Fruit fly (Drosophila melanogaster): ENCODE data around the gene CG4942.

CG4942 gene

dm6 chr3L:9026568-9026967 lies 46.3 kb upstream of the CG4942 start:
- TF ChIP-seq CG12605 (GFP tag; IDR thresholded peaks at IDR 0.05) (no peak), Snoo (tag; optimal IDR thresholded peaks at IDR 0.05) (no peak), Pif1A (GFP tag; optimal IDR thresholded peaks at IDR 0.05) (no peak), CG4496 (GFP tag; IDR thresholded peaks at IDR 0.05) (no peak), gl (tag; optimal IDR thresholded peaks at IDR 0.05) (no peak), CG32121 (GFP tag; IDR thresholded peaks at IDR 0.05) (no peak), rn (GFP tag; IDR thresholded peaks at IDR 0.05) (no peak), CG9948 (tag; optimal IDR thresholded peaks at IDR 0.05) (no peak), D1 (tag; optimal IDR thresholded peaks at IDR 0.05) (no peak), CG17806 (tag; optimal IDR thresholded peaks at IDR 0.05) (no peak), Pif1B (GFP tag; optimal IDR thresholded peaks at IDR 0.05) (no peak), CG8301 (tag; optimal IDR thresholded peaks at IDR 0.05) (no peak), EcR (GFP tag; optimal IDR thresholded peaks at IDR 0.05) (no peak), CG8159 (tag; optimal IDR thresholded peaks at IDR 0.05) (no peak), CG10348 (GFP tag; IDR thresholded peaks at IDR 0.05) (no peak), Ets98B (GFP tag; IDR thresholded peaks at IDR 0.05) (no peak), CG15710 (tag; optimal IDR thresholded peaks at IDR 0.05) (no peak), CG34367 (tag; optimal IDR thresholded peaks at IDR 0.05) (no peak), CG13204 (GFP tag; optimal IDR thresholded peaks at IDR 0.05) (no peak), CG14655 (GFP tag; optimal IDR thresholded peaks at IDR 0.05) (no peak)

DNA sequence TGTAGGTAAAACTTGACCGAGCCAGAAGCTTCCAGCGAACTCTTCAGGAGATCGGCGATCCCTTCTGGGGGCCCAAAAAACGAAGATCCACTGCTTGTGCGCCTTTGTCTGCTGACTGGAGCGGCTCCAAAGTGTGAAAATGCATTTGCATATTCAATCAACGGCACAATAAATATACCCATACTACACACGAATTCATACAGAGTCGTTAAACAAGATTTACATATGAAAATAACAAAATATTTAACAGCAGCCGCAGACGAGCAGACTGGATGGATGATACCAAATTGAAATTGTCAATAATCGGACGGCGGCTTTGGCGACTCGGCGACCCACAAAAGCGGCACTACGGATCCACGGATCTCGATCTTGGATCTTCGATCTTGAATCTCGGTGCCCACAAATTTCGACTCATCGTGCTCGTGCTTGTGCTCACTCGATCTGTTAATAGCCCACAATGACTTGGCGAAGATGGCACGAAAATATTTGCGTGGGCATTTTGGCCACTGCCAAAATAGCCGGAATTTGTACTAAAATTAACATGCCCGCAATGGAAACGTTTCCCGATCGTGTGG lies 45.7 kb upstream of the CG4942 start:
- TF ChIP-seq CG8159 (tag; optimal IDR thresholded peaks at IDR 0.05): no peak
- TF ChIP-seq Pif1B (GFP tag; optimal IDR thresholded peaks at IDR 0.05): no peak
- TF ChIP-seq D1 (tag; optimal IDR thresholded peaks at IDR 0.05): no peak
- TF ChIP-seq CG34367 (tag; optimal IDR thresholded peaks at IDR 0.05): no peak
- TF ChIP-seq Pif1A (GFP tag; optimal IDR thresholded peaks at IDR 0.05): no peak
- TF ChIP-seq CG15710 (tag; optimal IDR thresholded peaks at IDR 0.05): no peak
- TF ChIP-seq Ets98B (GFP tag; IDR thresholded peaks at IDR 0.05): no peak
- TF ChIP-seq CG32121 (GFP tag; IDR thresholded peaks at IDR 0.05): no peak
- no peak for TF ChIP-seq CG10348 (GFP tag; IDR thresholded peaks at IDR 0.05)
- TF ChIP-seq EcR (GFP tag; optimal IDR thresholded peaks at IDR 0.05): no peak
- no peak for TF ChIP-seq CG14655 (GFP tag; optimal IDR thresholded peaks at IDR 0.05)
- TF ChIP-seq CG13204 (GFP tag; optimal IDR thresholded peaks at IDR 0.05): no peak
- no peak for TF ChIP-seq CG4496 (GFP tag; IDR thresholded peaks at IDR 0.05)
- TF ChIP-seq CG8301 (tag; optimal IDR thresholded peaks at IDR 0.05): no peak
- TF ChIP-seq gl (tag; optimal IDR thresholded peaks at IDR 0.05): no peak
- no peak for TF ChIP-seq Snoo (tag; optimal IDR thresholded peaks at IDR 0.05)

- no peak for TF ChIP-seq CG13204 (GFP tag; optimal IDR thresholded peaks at IDR 0.05)
- no peak for TF ChIP-seq Pif1B (GFP tag; optimal IDR thresholded peaks at IDR 0.05)
- TF ChIP-seq CG15710 (tag; optimal IDR thresholded peaks at IDR 0.05): no peak
- no peak for TF ChIP-seq CG34367 (tag; optimal IDR thresholded peaks at IDR 0.05)
- TF ChIP-seq CG8159 (tag; optimal IDR thresholded peaks at IDR 0.05): no peak
- no peak for TF ChIP-seq CG32121 (GFP tag; IDR thresholded peaks at IDR 0.05)
- TF ChIP-seq fd96Ca (GFP tag; IDR thresholded peaks at IDR 0.05): no peak
- no peak for TF ChIP-seq Snoo (tag; optimal IDR thresholded peaks at IDR 0.05)
- TF ChIP-seq gl (tag; optimal IDR thresholded peaks at IDR 0.05): no peak
- TF ChIP-seq CG8301 (tag; optimal IDR thresholded peaks at IDR 0.05): no peak
- TF ChIP-seq CG4496 (GFP tag; IDR thresholded peaks at IDR 0.05): no peak
- no peak for TF ChIP-seq CG10348 (GFP tag; IDR thresholded peaks at IDR 0.05)
- TF ChIP-seq rn (GFP tag; IDR thresholded peaks at IDR 0.05): no peak
- no peak for TF ChIP-seq Pif1A (GFP tag; optimal IDR thresholded peaks at IDR 0.05)
- TF ChIP-seq EcR (GFP tag; optimal IDR thresholded peaks at IDR 0.05): no peak
- TF ChIP-seq CG14655 (GFP tag; optimal IDR thresholded peaks at IDR 0.05): no peak
- no peak for TF ChIP-seq CG9948 (tag; optimal IDR thresholded peaks at IDR 0.05)
- TF ChIP-seq CG17806 (tag; optimal IDR thresholded peaks at IDR 0.05): no peak
- no peak for TF ChIP-seq D1 (tag; optimal IDR thresholded peaks at IDR 0.05)
- no peak for TF ChIP-seq Ets98B (GFP tag; IDR thresholded peaks at IDR 0.05)
Observed at dm6 chr3L:9028057-9028456, 44.8 kb upstream of the CG4942 start.

dm6 chr3L:9029183-9029789 lies 43.6 kb upstream of the CG4942 start:
- TF ChIP-seq D1 (tag; optimal IDR thresholded peaks at IDR 0.05): no peak
- no peak for TF ChIP-seq rn (GFP tag; IDR thresholded peaks at IDR 0.05)
- TF ChIP-seq CG32121 (GFP tag; IDR thresholded peaks at IDR 0.05): no peak
- no peak for TF ChIP-seq Pif1B (GFP tag; optimal IDR thresholded peaks at IDR 0.05)
- no peak for TF ChIP-seq CG9948 (tag; optimal IDR thresholded peaks at IDR 0.05)
- no peak for TF ChIP-seq CG17806 (tag; optimal IDR thresholded peaks at IDR 0.05)
- no peak for TF ChIP-seq Ets98B (GFP tag; IDR thresholded peaks at IDR 0.05)
- TF ChIP-seq gl (tag; optimal IDR thresholded peaks at IDR 0.05): no peak
- no peak for TF ChIP-seq CG8159 (tag; optimal IDR thresholded peaks at IDR 0.05)
- no peak for TF ChIP-seq CG4496 (GFP tag; IDR thresholded peaks at IDR 0.05)
- TF ChIP-seq CG8301 (tag; optimal IDR thresholded peaks at IDR 0.05): no peak
- no peak for TF ChIP-seq CG34367 (tag; optimal IDR thresholded peaks at IDR 0.05)
- no peak for TF ChIP-seq EcR (GFP tag; optimal IDR thresholded peaks at IDR 0.05)
- TF ChIP-seq CG12605 (GFP tag; IDR thresholded peaks at IDR 0.05): no peak
- TF ChIP-seq fd96Ca (GFP tag; IDR thresholded peaks at IDR 0.05): no peak

DNA sequence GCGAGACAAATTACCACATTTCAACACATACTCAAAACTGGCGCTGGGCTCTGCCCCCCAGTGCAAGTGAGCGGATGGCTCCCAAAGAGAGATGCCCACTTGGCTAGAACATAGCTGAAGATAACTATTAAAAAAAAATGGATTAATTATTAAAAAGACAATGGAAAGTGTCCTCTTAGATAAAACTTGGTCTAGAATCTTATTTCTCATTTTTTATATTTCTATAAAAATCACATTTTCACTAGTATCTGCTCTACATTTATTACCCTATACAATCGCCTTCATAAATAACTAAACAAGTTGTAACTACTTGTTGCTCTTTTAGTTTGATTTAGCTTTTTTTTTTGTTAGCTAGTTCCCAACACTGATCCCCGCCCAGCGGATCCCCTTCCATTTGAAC lies 40.0 kb upstream of the CG4942 start:
- no peak for TF ChIP-seq Snoo (tag; optimal IDR thresholded peaks at IDR 0.05)
- no peak for TF ChIP-seq CG13204 (GFP tag; optimal IDR thresholded peaks at IDR 0.05)
- TF ChIP-seq EcR (GFP tag; optimal IDR thresholded peaks at IDR 0.05): no peak
- TF ChIP-seq CG15710 (tag; optimal IDR thresholded peaks at IDR 0.05): peak; percentile 8
- TF ChIP-seq gl (tag; optimal IDR thresholded peaks at IDR 0.05): no peak
- TF ChIP-seq CG12605 (GFP tag; IDR thresholded peaks at IDR 0.05): no peak
- TF ChIP-seq CG9948 (tag; optimal IDR thresholded peaks at IDR 0.05): peak; percentile 22
- peak; percentile 0 for TF ChIP-seq CG14655 (GFP tag; optimal IDR thresholded peaks at IDR 0.05)
- TF ChIP-seq Ets98B (GFP tag; IDR thresholded peaks at IDR 0.05): no peak
- TF ChIP-seq CG17806 (tag; optimal IDR thresholded peaks at IDR 0.05): peak; percentile 8
- TF ChIP-seq CG10348 (GFP tag; IDR thresholded peaks at IDR 0.05): no peak
- TF ChIP-seq rn (GFP tag; IDR thresholded peaks at IDR 0.05): no peak
- TF ChIP-seq Pif1A (GFP tag; optimal IDR thresholded peaks at IDR 0.05): no peak
- TF ChIP-seq CG8159 (tag; optimal IDR thresholded peaks at IDR 0.05): peak; percentile 34
